Fruit fly (Drosophila melanogaster) Kc167 (cell line): ENCODE data around the gene CG44001.

Source experiments
- Myc ChIP-seq: fragments of >200 bp; optimal IDR thresholded peaks from 2 replicates; lab custom pipeline; 2017; ENCODE audit warnings: missing external identifiers
- Sin3A ChIP-seq: fragments of >200 bp; optimal IDR thresholded peaks from 2 replicates; lab custom pipeline; 2018; ENCODE audit warnings: missing external identifiers
- h ChIP-seq: fragments of >200 bp; optimal IDR thresholded peaks from 3 replicates; lab custom pipeline; 2018; ENCODE audit warnings: missing external identifiers
- insv ChIP-seq: fragments of >200 bp; optimal IDR thresholded peaks from 3 replicates; lab custom pipeline; 2018; ENCODE audit warnings: missing external identifiers
- psq ChIP-seq: fragments of >200 bp; optimal IDR thresholded peaks from 2 replicates; lab custom pipeline; 2017; ENCODE audit warnings: missing external identifiers
- ttk ChIP-seq: sonication (Bioruptor generic); optimal IDR thresholded peaks from 2 replicates; lab custom pipeline; 2017; ENCODE audit warnings: missing external identifiers

dm6 chr2L:5054953-5055352 is 11.9 kb downstream of the CG44001 start, which contains the start of the genes CG14036 and His3.3A:
- TF ChIP-seq psq (lab: Kevin White, UChicago) (no peak), Myc (lab: Kevin White, UChicago) (no peak), Sin3A (no peak), insv (no peak), ttk (lab: Kevin White, UChicago) (no peak), h (lab: Kevin White, UChicago) (no peak)
